Worm (Caenorhabditis elegans) whole organism, L4/young adult: ENCODE data around the gene B0454.26.

ENCODE experiments used
- W03F9.2 ChIP-seq: fragments of 150-350 bp; optimal IDR thresholded peaks from 2 replicates; lab custom pipeline; 2014; ENCODE audit warnings: missing biosample characterization, missing genetic modification characterization
- dao-5 ChIP-seq: sonication (generic microtip); optimal IDR thresholded peaks from 2 replicates; lab custom pipeline; 2016; ENCODE audit warnings: missing genotype, missing genetic modification characterization, moderate library complexity, missing compliant biosample characterization
- him-1 ChIP-seq: sonication (generic microtip); optimal IDR thresholded peaks from 2 replicates; lab custom pipeline; 2016; ENCODE audit warnings: missing genotype, missing genetic modification reagents, missing genetic modification characterization, missing compliant biosample characterization

- TF ChIP-seq dao-5: no peak
- no peak for TF ChIP-seq W03F9.2 (tag; lab: Kevin White, UChicago)
- no peak for TF ChIP-seq him-1
Observed at ce11 chrII:3087134-3087533, 48.8 kb upstream of the B0454.26 start.
